Worm (Caenorhabditis elegans): ENCODE data around the gene Y54G2A.57.

DNA sequence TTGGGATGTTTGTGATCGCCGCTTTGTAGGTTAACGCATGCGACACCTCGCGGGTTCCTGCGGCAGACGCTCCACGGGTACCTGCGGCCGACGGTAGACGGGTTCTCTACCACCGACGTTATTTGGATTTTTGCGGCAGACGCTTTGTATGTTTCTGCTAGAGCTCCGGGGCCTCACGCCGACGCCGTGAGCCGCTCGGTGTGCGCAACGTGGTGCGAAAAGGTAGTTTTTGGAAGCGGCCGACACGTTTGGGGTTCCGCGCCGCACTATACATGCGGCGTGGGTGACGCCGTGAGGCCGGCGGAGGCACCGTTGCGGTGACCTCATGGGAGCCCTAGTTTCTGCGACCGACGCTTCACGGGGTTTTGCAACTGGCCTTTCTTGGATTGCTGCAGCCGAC, 1.3 kb downstream of the Y54G2A.57 start:
- no peak for TF ChIP-seq T20F7.1 (GFP tag; optimal IDR thresholded peaks at IDR 0.05)
- TF ChIP-seq lin-39 (tag; optimal IDR thresholded peaks at IDR 0.05): no peak
- no peak for TF ChIP-seq ceh-32 (tag; optimal IDR thresholded peaks at IDR 0.05; ENCODE audit: poor library complexity)
- no peak for TF ChIP-seq unc-62 (GFP tag; optimal IDR thresholded peaks at IDR 0.05 in 1 of 2)
- no peak for TF ChIP-seq unc-62 (tag; optimal IDR thresholded peaks at IDR 0.05)
- no peak for TF ChIP-seq ceh-82 (tag; optimal IDR thresholded peaks at IDR 0.05)
- no peak for TF ChIP-seq ama-1 (optimal IDR thresholded peaks at IDR 0.05)
- TF ChIP-seq R02D3.7 (tag; optimal IDR thresholded peaks at IDR 0.05): no peak
- TF ChIP-seq aly-2 (tag; optimal IDR thresholded peaks at IDR 0.05): no peak
- TF ChIP-seq lir-3 (tag; optimal IDR thresholded peaks at IDR 0.05): no peak
- no peak for TF ChIP-seq fkh-10 (GFP tag; optimal IDR thresholded peaks at IDR 0.05)
- TF ChIP-seq lin-29 (GFP tag; IDR thresholded peaks at IDR 0.05): no peak
- no peak for TF ChIP-seq unc-130 (GFP tag; optimal IDR thresholded peaks at IDR 0.05)
